Worm (Caenorhabditis elegans) whole organism, L3 larva: ENCODE results near the gene elf-1.

ENCODE experiments used
- R02D3.7 ChIP-seq: fragments of 150-350 bp; optimal IDR thresholded peaks from 2 replicates; lab custom pipeline; 2014; ENCODE audit warnings: missing biosample characterization, missing genetic modification characterization
- aly-2 ChIP-seq: fragments of 150-350 bp; optimal IDR thresholded peaks from 2 replicates; lab custom pipeline; 2014; ENCODE audit warnings: missing biosample characterization, missing genetic modification characterization
- ama-1 ChIP-seq: fragments of 150-350 bp; optimal IDR thresholded peaks from 2 replicates; lab custom pipeline; 2018
- ceh-16 ChIP-seq: sonication (generic microtip); optimal IDR thresholded peaks from 2 replicates; lab custom pipeline; 2017; ENCODE audit warnings: missing biosample characterization, missing genetic modification characterization
- ceh-28 ChIP-seq: fragments of 150-350 bp; optimal IDR thresholded peaks from 2 replicates; lab custom pipeline; 2014; ENCODE audit warnings: missing biosample characterization, missing genetic modification reagents, missing genetic modification characterization
- ceh-82 ChIP-seq: fragments of 150-350 bp; optimal IDR thresholded peaks from 2 replicates; lab custom pipeline; 2014; ENCODE audit warnings: missing biosample characterization, missing genetic modification characterization
- ceh-9 ChIP-seq: sonication (generic microtip); optimal IDR thresholded peaks from 2 replicates; lab custom pipeline; 2018; ENCODE audit warnings: missing biosample characterization, missing genetic modification characterization
- egl-27 ChIP-seq: sonication (generic microtip); optimal IDR thresholded peaks from 4 replicates; lab custom pipeline; 2017; ENCODE audit warnings: missing biosample characterization, missing genetic modification reagents, missing genetic modification characterization
- egl-5 ChIP-seq: fragments of 150-350 bp; optimal IDR thresholded peaks from 2 replicates; lab custom pipeline; 2017; ENCODE audit warnings: missing biosample characterization, missing genetic modification reagents, missing genetic modification characterization, inconsistent platforms
- elt-1 ChIP-seq: fragments of 150-350 bp; optimal IDR thresholded peaks from 2 replicates; lab custom pipeline; 2014; ENCODE audit warnings: missing biosample characterization, missing genetic modification characterization
- elt-3 ChIP-seq, 3 experiments: fragments of 150-350 bp in 1 of 3; sonication (generic microtip) in 2 of 3; optimal IDR thresholded peaks; 2 replicates in 2 of 3; 4 replicates in 1 of 3; lab custom pipeline; 2014 to 2017; ENCODE audit warnings: missing biosample characterization in 3 of 3, missing genetic modification characterization in 3 of 3
- eor-1 ChIP-seq, 2 experiments: fragments of 150-350 bp; optimal IDR thresholded peaks; 2 replicates each; lab custom pipeline; 2014 to 2018; ENCODE audit warnings: missing biosample characterization in 2 of 2, missing genetic modification characterization in 2 of 2
- fkh-10 ChIP-seq: sonication (generic microtip); optimal IDR thresholded peaks from 2 replicates; lab custom pipeline; 2017; ENCODE audit warnings: missing biosample characterization, missing genetic modification reagents, missing genetic modification characterization
- hmg-11 ChIP-seq: sonication (generic microtip); optimal IDR thresholded peaks from 2 replicates; lab custom pipeline; 2016; ENCODE audit warnings: missing genetic modification characterization, missing compliant biosample characterization
- lin-15B ChIP-seq: fragments of 150-350 bp; optimal IDR thresholded peaks from 2 replicates; lab custom pipeline; 2014; ENCODE audit warnings: missing biosample characterization, missing genetic modification characterization
- lin-39 ChIP-seq: fragments of 150-350 bp; optimal IDR thresholded peaks from 2 replicates; lab custom pipeline; 2018; ENCODE audit warnings: missing biosample characterization, missing genetic modification reagents, missing genetic modification characterization
- lsy-12 ChIP-seq: sonication (generic microtip); optimal IDR thresholded peaks from 2 replicates; lab custom pipeline; 2016; ENCODE audit warnings: mild to moderate bottlenecking, missing genetic modification characterization, missing compliant biosample characterization
- mml-1 ChIP-seq: fragments of 150-350 bp; sonication (generic microtip); optimal IDR thresholded peaks from 3 replicates; lab custom pipeline; 2014; ENCODE audit warnings: missing biosample characterization, missing genetic modification characterization
- nfya-1 ChIP-seq: sonication (generic microtip); optimal IDR thresholded peaks from 2 replicates; lab custom pipeline; 2017; ENCODE audit warnings: missing genetic modification characterization, mild to moderate bottlenecking, missing compliant biosample characterization, antibody characterized with exemption, moderate library complexity; ENCODE audit not compliant: insufficient read depth
- nhr-11 ChIP-seq: fragments of 150-350 bp; optimal IDR thresholded peaks from 2 replicates; lab custom pipeline; 2014; ENCODE audit warnings: missing biosample characterization, missing genetic modification characterization
- nhr-12 ChIP-seq: fragments of 150-350 bp; optimal IDR thresholded peaks from 2 replicates; lab custom pipeline; 2014; ENCODE audit warnings: missing biosample characterization, missing genetic modification characterization
- nhr-23 ChIP-seq: fragments of 150-350 bp; optimal IDR thresholded peaks from 2 replicates; lab custom pipeline; 2014; ENCODE audit warnings: missing biosample characterization, missing genetic modification reagents, missing genetic modification characterization
- nhr-237 ChIP-seq: fragments of 150-350 bp; optimal IDR thresholded peaks from 2 replicates; lab custom pipeline; 2014; ENCODE audit warnings: missing biosample characterization, missing genetic modification characterization
- nhr-25 ChIP-seq: sonication (generic microtip); optimal IDR thresholded peaks from 2 replicates; lab custom pipeline; 2017; ENCODE audit warnings: missing biosample characterization, missing genetic modification characterization
- nhr-28 ChIP-seq: fragments of 150-350 bp; optimal IDR thresholded peaks from 2 replicates; lab custom pipeline; 2014; ENCODE audit warnings: missing biosample characterization, missing genetic modification characterization
- nhr-67 ChIP-seq: fragments of 150-350 bp; optimal IDR thresholded peaks from 2 replicates; lab custom pipeline; 2014; ENCODE audit warnings: missing biosample characterization, missing genetic modification characterization
- nhr-76 ChIP-seq: fragments of 150-350 bp; sonication (generic microtip); optimal IDR thresholded peaks from 5 replicates; lab custom pipeline; 2014; ENCODE audit warnings: missing biosample characterization, missing genetic modification characterization
- nhr-77 ChIP-seq: fragments of 150-350 bp; optimal IDR thresholded peaks from 2 replicates; lab custom pipeline; 2014; ENCODE audit warnings: missing biosample characterization, missing genetic modification characterization
- pha-4 ChIP-seq: fragments of 150-350 bp; optimal IDR thresholded peaks from 2 replicates; lab custom pipeline; 2014; ENCODE audit warnings: missing biosample characterization, missing genetic modification reagents, missing genetic modification characterization
- sea-2 ChIP-seq: fragments of 150-350 bp; sonication (generic microtip); optimal IDR thresholded peaks from 4 replicates; lab custom pipeline; 2014; ENCODE audit warnings: missing biosample characterization, missing genetic modification reagents, missing genetic modification characterization
- skn-1 ChIP-seq: fragments of 150-350 bp; optimal IDR thresholded peaks from 2 replicates; lab custom pipeline; 2014; ENCODE audit warnings: missing biosample characterization, missing genetic modification characterization
- snpc-4 ChIP-seq: fragments of 150-350 bp; optimal IDR thresholded peaks from 2 replicates; lab custom pipeline; 2014; ENCODE audit warnings: missing biosample characterization, missing genetic modification characterization
- tbx-2 ChIP-seq: sonication (generic microtip); optimal IDR thresholded peaks from 2 replicates; lab custom pipeline; 2016; ENCODE audit warnings: mild to moderate bottlenecking, missing genetic modification characterization, missing compliant biosample characterization
- unc-39 ChIP-seq: sonication (generic microtip); optimal IDR thresholded peaks from 4 replicates; lab custom pipeline; 2017; ENCODE audit warnings: missing biosample characterization, missing genetic modification characterization
- unc-62 ChIP-seq: fragments of 150-350 bp; sonication (generic microtip); optimal IDR thresholded peaks from 4 replicates; lab custom pipeline; 2014; ENCODE audit warnings: missing biosample characterization, missing genetic modification reagents, missing genetic modification characterization
- zag-1 ChIP-seq: fragments of 150-350 bp; optimal IDR thresholded peaks from 2 replicates; lab custom pipeline; 2014; ENCODE audit warnings: missing biosample characterization, missing genetic modification characterization
- ztf-11 ChIP-seq: fragments of 150-350 bp; optimal IDR thresholded peaks from 2 replicates; lab custom pipeline; 2014; ENCODE audit warnings: missing biosample characterization, missing genetic modification characterization
- ztf-4 ChIP-seq: fragments of 150-350 bp; optimal IDR thresholded peaks from 2 replicates; lab custom pipeline; 2014; ENCODE audit warnings: missing biosample characterization, missing genetic modification characterization

Gene elf-1

ce11 chrIII:654365-654764 is 34.6 kb upstream of the elf-1 start:
- TF ChIP-seq nhr-11 (tag; lab: Kevin White, UChicago) (no peak), nhr-23 (tag; lab: Kevin White, UChicago) (peak; percentile 52), mml-1 (tag; lab: Kevin White, UChicago) (no peak)

DNA sequence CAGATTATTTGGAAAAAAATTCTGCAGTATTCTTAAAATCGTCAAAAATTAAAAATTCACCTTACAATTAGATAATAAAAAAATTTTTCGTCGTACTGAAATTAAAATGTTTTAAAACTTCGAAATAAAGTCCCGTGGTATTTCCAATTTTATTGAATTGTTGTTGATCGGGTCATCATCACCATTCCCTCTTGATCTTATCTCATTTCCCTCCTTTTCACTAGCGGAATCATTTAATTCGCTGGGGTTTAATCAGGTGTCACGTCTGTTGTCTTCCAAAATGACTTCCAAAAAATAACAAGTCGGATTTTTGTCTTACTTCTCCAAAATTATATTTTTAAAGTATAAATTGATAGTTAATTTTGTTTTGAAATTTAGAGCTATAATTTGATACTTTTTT is 32.3 kb upstream of the elf-1 start:
- TF ChIP-seq nhr-25 (tag; lab: Kevin White, UChicago) (no peak), nhr-76 (no peak), nhr-23 (tag; lab: Kevin White, UChicago) (no peak), elt-1 (tag; lab: Kevin White, UChicago) (peak; percentile 56), nhr-67 (tag; lab: Kevin White, UChicago) (no peak), ama-1 (lab: Kevin White, UChicago) (no peak), R02D3.7 (no peak), tbx-2 (no peak)
- TF ChIP-seq, all 47 proteins: peak for 1

- TF ChIP-seq sea-2 (GFP tag; lab: Kevin White, UChicago) (no peak), nhr-25 (tag; lab: Kevin White, UChicago) (peak; percentile 57)
- TF ChIP-seq, all 47 proteins: peak for 1
Observed at ce11 chrIII:657241-657640, 31.7 kb upstream of the elf-1 start.

DNA sequence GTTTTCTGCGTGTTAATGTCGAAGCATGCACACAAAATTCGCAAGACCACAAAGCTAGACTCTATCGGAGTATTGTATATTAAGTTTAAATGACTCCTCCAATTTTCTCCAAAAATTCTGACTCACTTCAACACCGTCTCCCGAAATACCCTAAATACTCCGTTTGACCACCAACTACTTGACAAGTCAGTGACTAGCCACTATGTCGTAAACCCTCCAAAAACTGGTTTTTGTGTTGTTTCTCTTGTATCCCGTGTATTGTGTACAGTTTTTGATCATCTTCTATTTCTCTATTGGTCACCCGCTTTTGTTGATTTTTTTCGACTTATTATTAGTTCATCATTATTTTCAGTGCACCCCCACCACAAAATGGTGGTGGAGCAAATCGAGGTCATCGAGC is 30.6 kb upstream of the elf-1 start, which contains the start of gene C09F5.1:
TSS of gene C09F5.1 (plus strand) at position 353 of the 400 bp plus-strand sequence.
- no peak for TF ChIP-seq elt-1 (tag; lab: Kevin White, UChicago)
- no peak for TF ChIP-seq nhr-11 (tag; lab: Kevin White, UChicago)
- no peak for TF ChIP-seq nhr-12 (tag; lab: Kevin White, UChicago)
- TF ChIP-seq mml-1 (tag; lab: Kevin White, UChicago) = no peak
- TF ChIP-seq nhr-25 (tag; lab: Kevin White, UChicago) = peak; percentile 41
- TF ChIP-seq pha-4 (tag; lab: Kevin White, UChicago) = no peak
- TF ChIP-seq lin-15B (tag; lab: Kevin White, UChicago) = no peak
- TF ChIP-seq nfya-1 (tag; lab: Kevin White, UChicago) = peak; percentile 9
- TF ChIP-seq nhr-76 = no peak
- TF ChIP-seq nhr-23 (tag; lab: Kevin White, UChicago) = peak; percentile 26
- no peak for TF ChIP-seq zag-1 (tag; lab: Kevin White, UChicago)
- TF ChIP-seq fkh-10 (GFP tag; lab: Kevin White, UChicago) = no peak
- TF ChIP-seq ztf-11 = no peak

- no peak for TF ChIP-seq eor-1 (tag; optimal IDR thresholded peaks at IDR 0.05; lab: Kevin White, UChicago)
- no peak for TF ChIP-seq ceh-9
- no peak for TF ChIP-seq lsy-12 (tag; lab: Kevin White, UChicago)
- no peak for TF ChIP-seq aly-2 (tag; lab: Kevin White, UChicago)
- TF ChIP-seq unc-39 (tag; lab: Kevin White, UChicago) = no peak
- no peak for TF ChIP-seq nhr-25 (tag; lab: Kevin White, UChicago)
- TF ChIP-seq ztf-4 (tag; lab: Kevin White, UChicago) = no peak
- no peak for TF ChIP-seq nhr-237 (tag; lab: Kevin White, UChicago)
- TF ChIP-seq lin-15B (tag; lab: Kevin White, UChicago) = no peak
- TF ChIP-seq egl-5 = no peak
- no peak for TF ChIP-seq elt-3 (tag; optimal IDR thresholded peaks at IDR 0.05; lab: Kevin White, UChicago)
- TF ChIP-seq ceh-82 (tag; lab: Kevin White, UChicago) = no peak
- no peak for TF ChIP-seq nhr-28 (tag; lab: Kevin White, UChicago)
- TF ChIP-seq pha-4 (tag; lab: Kevin White, UChicago) = no peak
- no peak for TF ChIP-seq nhr-12 (tag; lab: Kevin White, UChicago)
- TF ChIP-seq ceh-28 (tag; lab: Kevin White, UChicago) = no peak
- TF ChIP-seq ama-1 (lab: Kevin White, UChicago) = no peak
Observed at ce11 chrIII:665173-665757, 23.7 kb upstream of the elf-1 start, which contains the start of gene C09F5.3. TSS of gene C09F5.3 (minus strand) at chrIII:665266.

DNA sequence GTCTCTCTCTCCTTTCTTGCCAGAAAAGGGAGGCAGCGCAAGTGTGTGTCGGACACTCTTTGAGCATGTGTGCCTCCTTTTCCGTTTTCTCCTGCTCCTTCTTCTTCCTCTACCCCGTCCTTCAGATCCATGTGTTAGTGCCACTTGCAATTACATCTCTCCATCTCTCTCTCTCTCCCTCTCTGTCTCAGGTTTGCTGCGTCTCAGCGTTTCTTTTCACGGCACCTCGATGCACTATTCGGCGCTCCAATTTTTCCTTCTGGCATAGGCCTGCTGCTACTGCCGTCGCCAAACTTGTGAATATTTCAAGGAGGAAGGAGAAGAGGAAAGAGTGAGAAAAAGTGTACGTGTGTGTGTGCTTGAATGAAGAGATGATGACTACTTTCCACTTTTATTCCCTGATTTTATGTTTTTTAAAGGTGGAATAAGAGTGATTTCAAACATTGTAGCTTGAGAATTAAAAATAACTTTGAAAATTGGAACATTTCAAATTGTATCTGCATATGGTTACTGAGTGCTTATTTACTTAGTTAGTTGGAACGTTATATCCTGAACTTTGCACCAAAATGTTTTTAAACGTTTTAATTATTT is 20.6 kb upstream of the elf-1 start, which contains the start of gene W02B3.3:
TSS of gene W02B3.3 (minus strand) at position 131 of the 591 bp plus-strand sequence.
- TF ChIP-seq skn-1 (tag; lab: Kevin White, UChicago) = no peak
- no peak for TF ChIP-seq ceh-82 (tag; lab: Kevin White, UChicago)
- TF ChIP-seq hmg-11 (tag; lab: Kevin White, UChicago) = peak; percentile 86
- peak; percentile 39 for TF ChIP-seq snpc-4 (tag; lab: Kevin White, UChicago)
- peak; percentile 50 for TF ChIP-seq unc-62
- TF ChIP-seq eor-1 (tag; optimal IDR thresholded peaks at IDR 0.05; lab: Kevin White, UChicago) = no peak
- TF ChIP-seq unc-39 (tag; lab: Kevin White, UChicago) = no peak
- peak; percentile 73 for TF ChIP-seq fkh-10 (GFP tag; lab: Kevin White, UChicago)
- peak; percentile 93 for TF ChIP-seq lin-39 (tag; lab: Kevin White, UChicago)
- TF ChIP-seq ama-1 (lab: Kevin White, UChicago) = no peak
- peak; percentile 22 for TF ChIP-seq egl-5
- no peak for TF ChIP-seq nhr-76
- TF ChIP-seq egl-27 = no peak
- peak; percentile 21 for TF ChIP-seq lin-15B (tag; lab: Kevin White, UChicago)
- no peak for TF ChIP-seq nhr-25 (tag; lab: Kevin White, UChicago)
- TF ChIP-seq tbx-2 = peak; percentile 39
- TF ChIP-seq nhr-237 (tag; lab: Kevin White, UChicago) = no peak
- TF ChIP-seq aly-2 (tag; lab: Kevin White, UChicago) = no peak
- no peak for TF ChIP-seq ceh-16 (tag; lab: Kevin White, UChicago)
- no peak for TF ChIP-seq ceh-9
- peak; percentile 78 for TF ChIP-seq nfya-1 (tag; lab: Kevin White, UChicago)
- TF ChIP-seq nhr-67 (tag; lab: Kevin White, UChicago) = no peak
- no peak for TF ChIP-seq nhr-77 (tag; lab: Kevin White, UChicago)
